Worm (Caenorhabditis elegans) whole organism, early embryonic: ENCODE results near the gene lgc-42.

Experiments used
- B0310.2 ChIP-seq: sonication (generic microtip); optimal IDR thresholded peaks from 2 replicates; lab custom pipeline; 2016; ENCODE audit warnings: mild to moderate bottlenecking, missing genetic modification characterization, missing compliant biosample characterization
- F13C5.2 ChIP-seq: sonication (generic microtip); optimal IDR thresholded peaks from 2 replicates; lab custom pipeline; 2017; ENCODE audit warnings: mild to moderate bottlenecking, missing genetic modification characterization, inconsistent platforms, missing compliant biosample characterization
- aly-1 ChIP-seq: sonication (generic microtip); optimal IDR thresholded peaks from 2 replicates; lab custom pipeline; 2016; ENCODE audit warnings: missing genetic modification characterization, missing compliant biosample characterization
- ama-1 ChIP-seq: fragments of 150-350 bp; optimal IDR thresholded peaks from 2 replicates; lab custom pipeline; 2014
- ceh-13 ChIP-seq: fragments of 200-800 bp; sonication (Bioruptor generic); optimal IDR thresholded peaks from 2 replicates; lab custom pipeline; 2018; ENCODE audit warnings: mild to moderate bottlenecking, missing genetic modification characterization, missing compliant biosample characterization
- ceh-36 ChIP-seq: sonication (generic microtip); optimal IDR thresholded peaks from 2 replicates; lab custom pipeline; 2016; ENCODE audit warnings: missing genetic modification characterization, inconsistent platforms, missing compliant biosample characterization
- ets-7 ChIP-seq: sonication (generic microtip); optimal IDR thresholded peaks from 2 replicates; lab custom pipeline; 2016; ENCODE audit warnings: missing genotype, missing genetic modification characterization, missing compliant biosample characterization
- flt-1 ChIP-seq: fragments of 200-800 bp; sonication (Bioruptor generic); IDR thresholded peaks from 2 replicates; pipeline ENCODE4 v1.3.6; 2022; ENCODE audit warnings: missing genetic modification characterization, missing compliant biosample characterization
- hmbx-1 ChIP-seq: sonication (generic microtip); optimal IDR thresholded peaks from 2 replicates; lab custom pipeline; 2016; ENCODE audit warnings: mild to moderate bottlenecking, missing genetic modification characterization, missing compliant biosample characterization
- hmg-4 ChIP-seq: fragments of 200-800 bp; sonication (Bioruptor generic); optimal IDR thresholded peaks from 2 replicates; lab custom pipeline; 2018; ENCODE audit warnings: mild to moderate bottlenecking, missing genetic modification characterization, missing compliant biosample characterization
- hnd-1 ChIP-seq: sonication (generic microtip); optimal IDR thresholded peaks from 2 replicates; lab custom pipeline; 2016; ENCODE audit warnings: missing genetic modification characterization, missing compliant biosample characterization
- pes-1 ChIP-seq: fragments of 200-800 bp; sonication (Bioruptor generic); IDR thresholded peaks from 2 replicates; pipeline ENCODE4 v1.3.6; 2022; ENCODE audit warnings: missing genetic modification reagents, missing genetic modification characterization, missing compliant biosample characterization
- scrt-1 ChIP-seq: fragments of 200-800 bp; sonication (Bioruptor generic); IDR thresholded peaks from 2 replicates; pipeline ENCODE4 v1.3.6; 2022; ENCODE audit warnings: missing genetic modification characterization, missing compliant biosample characterization
- sea-1 ChIP-seq: fragments of 200-800 bp; sonication (Bioruptor generic); conservative IDR thresholded peaks from 2 replicates; pipeline ENCODE4 v1.3.6; 2022; ENCODE audit warnings: missing genetic modification characterization, missing compliant biosample characterization
- tbx-11 ChIP-seq: fragments of 200-800 bp; sonication (Bioruptor generic); IDR thresholded peaks from 2 replicates; pipeline ENCODE4 v1.3.6; 2022; ENCODE audit warnings: missing genetic modification characterization, missing compliant biosample characterization
- tbx-37 ChIP-seq: fragments of 200-800 bp; sonication (Bioruptor generic); conservative IDR thresholded peaks from 2 replicates; pipeline ENCODE4 v1.3.6; 2022; ENCODE audit warnings: missing genetic modification reagents, missing genetic modification characterization, missing compliant biosample characterization
- tra-4 ChIP-seq: sonication (generic microtip); optimal IDR thresholded peaks from 2 replicates; lab custom pipeline; 2017; ENCODE audit warnings: missing genetic modification characterization, missing compliant biosample characterization

lgc-42 gene

DNA sequence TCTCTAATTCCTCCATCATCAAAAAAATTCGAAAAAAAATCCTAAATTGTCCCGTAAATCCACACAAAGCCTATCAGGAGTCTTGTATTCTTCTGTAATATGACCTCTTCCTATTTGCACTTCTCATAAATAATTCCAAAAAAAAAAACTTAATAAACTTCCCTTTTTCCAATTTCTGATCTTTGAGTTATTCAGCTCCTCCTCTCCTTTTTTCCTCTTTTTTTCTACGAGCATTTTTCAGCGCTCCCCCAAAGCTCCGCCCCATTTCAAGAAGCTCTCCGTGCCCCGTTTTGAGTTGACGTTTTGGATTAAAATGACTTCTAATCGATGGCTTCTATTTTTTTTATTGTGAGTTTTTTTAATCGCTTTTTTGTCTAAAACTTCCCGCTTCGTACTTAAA lies at the start of gene lgc-42:
lgc-42 (plus strand) TSS at position 301 of the 400 bp plus-strand sequence.
- no peak for TF ChIP-seq pes-1 (GFP tag; lab: Robert Waterston, UW)
- TF ChIP-seq F13C5.2 (tag; lab: Kevin White, UChicago) = no peak
- no peak for TF ChIP-seq sea-1 (GFP tag; lab: Robert Waterston, UW)
- TF ChIP-seq scrt-1 = no peak
- no peak for TF ChIP-seq tbx-37
- no peak for TF ChIP-seq hnd-1 (tag; lab: Kevin White, UChicago)
- no peak for TF ChIP-seq ceh-13 (GFP tag; lab: Kevin White, UChicago)
- TF ChIP-seq flt-1 (GFP tag; lab: Robert Waterston, UW) = no peak
- TF ChIP-seq ets-7 (tag; lab: Kevin White, UChicago) = no peak
- TF ChIP-seq B0310.2 (tag; lab: Kevin White, UChicago) = no peak

DNA sequence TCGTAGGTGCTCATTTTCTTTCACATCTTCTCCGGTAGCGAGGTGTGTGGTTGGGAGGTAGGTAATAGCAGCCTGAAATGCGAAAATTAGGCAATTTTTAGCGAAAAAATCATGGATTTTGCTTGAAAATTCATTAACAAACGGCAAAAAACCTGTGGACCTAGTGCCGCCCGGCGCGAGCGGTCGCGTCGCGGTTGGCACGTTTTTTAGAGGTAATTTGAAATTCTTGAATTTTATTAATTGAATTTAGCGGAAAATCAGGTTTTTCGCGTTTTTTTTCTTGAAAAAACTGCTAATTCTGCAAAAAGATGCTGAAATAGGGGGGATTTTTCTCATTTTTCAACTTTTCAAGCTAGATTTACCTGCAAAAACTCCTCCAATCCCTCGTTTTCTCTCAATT lies 48.3 kb upstream of the lgc-42 start:
- no peak for TF ChIP-seq hmbx-1
- no peak for TF ChIP-seq tra-4 (tag; lab: Kevin White, UChicago)
- no peak for TF ChIP-seq B0310.2 (tag; lab: Kevin White, UChicago)
- no peak for TF ChIP-seq sea-1 (GFP tag; lab: Robert Waterston, UW)
- TF ChIP-seq flt-1 (GFP tag; lab: Robert Waterston, UW) = no peak
- TF ChIP-seq ceh-36 (tag; lab: Kevin White, UChicago) = no peak
- no peak for TF ChIP-seq ama-1 (lab: Kevin White, UChicago)
- TF ChIP-seq hnd-1 (tag; lab: Kevin White, UChicago) = no peak
- no peak for TF ChIP-seq ceh-13 (GFP tag; lab: Kevin White, UChicago)
- TF ChIP-seq F13C5.2 (tag; lab: Kevin White, UChicago) = no peak
- no peak for TF ChIP-seq ets-7 (tag; lab: Kevin White, UChicago)
- no peak for TF ChIP-seq tbx-11 (GFP tag; lab: Robert Waterston, UW)
- no peak for TF ChIP-seq scrt-1
- TF ChIP-seq hmg-4 (GFP tag; lab: Kevin White, UChicago) = no peak

DNA sequence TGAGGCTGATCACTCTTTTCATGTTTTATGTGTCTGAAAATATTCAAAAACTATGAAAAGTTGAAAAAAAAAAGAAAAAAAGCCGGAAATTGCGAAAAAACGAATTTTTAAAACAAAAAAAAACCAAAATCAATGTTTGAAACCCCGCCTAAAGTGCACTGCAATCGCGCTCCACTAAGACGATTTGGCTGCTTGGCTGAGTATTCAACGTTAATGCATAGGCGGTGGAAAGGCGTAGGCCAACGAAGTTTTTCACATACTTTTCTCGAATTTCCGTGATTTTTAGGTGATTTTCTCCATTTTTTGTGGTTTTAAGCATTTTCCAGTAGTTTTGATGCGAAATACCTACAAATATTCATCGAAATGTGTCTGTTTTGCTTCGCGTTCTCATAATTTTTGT lies 47.4 kb upstream of the lgc-42 start, which contains the start of the genes polh-1 and rps-22:
polh-1 (minus strand) TSS at position 34 of the 400 bp plus-strand sequence.
rps-22 (plus strand) TSS at position 300 of the 400 bp plus-strand sequence.
- TF ChIP-seq ets-7 (tag; lab: Kevin White, UChicago) (no peak), tbx-11 (GFP tag; lab: Robert Waterston, UW) (no peak), flt-1 (GFP tag; lab: Robert Waterston, UW) (peak; percentile 55), tra-4 (tag; lab: Kevin White, UChicago) (peak; percentile 3), hmg-4 (GFP tag; lab: Kevin White, UChicago) (peak; percentile 11), F13C5.2 (tag; lab: Kevin White, UChicago) (peak; percentile 75)

DNA sequence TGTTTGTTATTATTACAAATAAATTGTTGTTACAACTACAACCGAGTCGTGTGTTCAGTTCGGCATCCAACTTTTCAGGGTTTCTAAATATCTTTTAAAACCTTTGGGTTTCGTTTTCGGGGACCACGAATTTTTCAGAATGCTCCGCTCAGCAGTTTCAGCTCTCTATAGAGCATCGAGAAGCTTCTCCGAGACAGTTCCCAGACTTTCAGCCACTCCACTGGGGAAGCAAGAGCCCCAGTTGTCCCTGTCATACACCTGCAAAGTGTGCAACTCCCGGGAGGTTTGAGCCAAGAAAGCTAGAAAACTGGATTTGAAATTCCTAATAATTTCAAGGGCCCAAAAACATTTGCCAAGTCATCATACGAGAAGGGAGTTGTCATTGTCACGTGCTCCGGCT lies 46.3 kb upstream of the lgc-42 start, which contains the start of gene F53A3.7:
F53A3.7 (plus strand) TSS at position 139 of the 400 bp plus-strand sequence.
- TF ChIP-seq ceh-13 (GFP tag; lab: Kevin White, UChicago) (no peak), ama-1 (lab: Kevin White, UChicago) (peak; percentile 75), hnd-1 (tag; lab: Kevin White, UChicago) (no peak), tbx-11 (GFP tag; lab: Robert Waterston, UW) (no peak), aly-1 (no peak), flt-1 (GFP tag; lab: Robert Waterston, UW) (no peak)

DNA sequence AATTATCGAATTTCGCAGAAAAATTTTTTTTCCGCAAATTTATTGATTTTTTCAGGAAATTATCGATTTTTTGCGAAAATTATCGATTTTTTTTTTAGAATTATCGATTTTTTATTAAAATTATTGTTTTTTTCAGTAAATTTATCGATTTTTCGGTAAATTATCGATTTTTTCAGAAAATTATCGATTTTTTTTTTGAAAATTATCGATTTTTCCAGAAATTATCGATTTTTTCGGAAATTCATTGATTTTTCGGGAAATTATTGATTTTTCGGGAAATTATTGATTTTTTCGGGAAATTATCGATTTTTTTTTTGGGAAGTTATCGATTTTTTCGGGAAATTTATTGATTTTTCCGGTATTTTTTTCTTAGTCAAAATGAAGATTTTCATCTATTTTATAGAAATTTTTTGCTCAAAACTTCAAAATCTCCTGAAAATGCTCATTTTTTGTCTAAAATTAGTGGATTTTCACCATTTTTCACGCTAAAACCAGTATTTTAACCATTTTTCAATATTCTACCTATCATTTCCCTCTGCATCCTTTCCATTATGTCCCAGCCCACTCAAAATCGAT lies 42.1 kb upstream of the lgc-42 start:
- TF ChIP-seq aly-1 (no peak), flt-1 (GFP tag; lab: Robert Waterston, UW) (no peak), hmg-4 (GFP tag; lab: Kevin White, UChicago) (no peak), scrt-1 (no peak), tbx-11 (GFP tag; lab: Robert Waterston, UW) (no peak)

DNA sequence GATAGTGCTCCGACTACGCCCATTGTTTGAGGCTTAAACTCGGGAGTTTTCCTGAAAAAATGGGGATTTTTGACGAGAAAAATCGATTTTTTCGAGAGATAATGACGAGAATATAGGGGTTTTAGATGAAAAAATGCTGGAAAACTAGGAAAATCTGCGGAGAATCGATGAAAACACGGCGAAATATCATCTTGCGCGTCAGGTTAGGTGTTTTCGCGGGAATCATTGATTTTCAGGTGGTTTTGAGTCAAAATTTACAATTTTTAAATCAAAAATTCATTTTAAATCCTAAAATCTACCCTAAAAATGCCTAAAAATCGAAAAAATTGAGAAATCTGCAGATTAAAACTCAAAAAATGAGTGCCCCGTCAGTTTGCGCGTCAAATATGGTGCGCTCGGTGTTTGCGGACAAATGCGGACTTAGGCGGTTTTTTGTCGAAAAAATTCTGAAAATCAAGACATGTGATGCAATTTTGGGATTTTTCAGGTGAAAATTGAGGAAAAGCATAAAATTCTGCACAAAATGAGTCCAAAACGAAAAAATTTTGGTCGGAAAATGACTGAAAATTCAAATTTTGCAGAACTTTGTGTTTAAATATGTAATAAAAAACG lies 35.7 kb upstream of the lgc-42 start, which contains the start of gene mboa-6:
mboa-6 (minus strand) TSS at position 51 of the 612 bp plus-strand sequence.
- no peak for TF ChIP-seq aly-1
- peak; percentile 10 for TF ChIP-seq F13C5.2 (tag; lab: Kevin White, UChicago)

DNA sequence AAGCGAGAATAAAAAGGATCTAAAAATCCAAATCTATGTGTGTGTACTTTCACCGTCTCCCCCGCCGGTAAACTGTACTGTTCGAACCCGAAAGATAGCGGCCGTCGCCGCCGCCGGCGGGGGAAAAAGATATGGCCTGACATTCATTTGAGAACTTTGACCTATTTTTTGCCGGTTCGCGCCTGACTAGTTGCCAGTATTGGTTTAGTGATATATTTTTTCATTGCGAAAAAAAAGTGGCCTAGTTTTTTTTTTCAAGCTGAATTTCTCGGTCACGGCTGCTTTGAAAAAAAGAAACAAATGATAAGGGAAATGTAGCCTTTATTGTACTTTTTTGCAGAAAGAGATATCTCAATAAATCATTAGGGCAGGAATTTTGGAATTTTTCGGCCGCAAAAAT lies 35.1 kb upstream of the lgc-42 start:
- no peak for TF ChIP-seq scrt-1
- TF ChIP-seq tbx-11 (GFP tag; lab: Robert Waterston, UW) = no peak
- no peak for TF ChIP-seq flt-1 (GFP tag; lab: Robert Waterston, UW)
- TF ChIP-seq B0310.2 (tag; lab: Kevin White, UChicago) = no peak
- no peak for TF ChIP-seq tra-4 (tag; lab: Kevin White, UChicago)
- no peak for TF ChIP-seq hmg-4 (GFP tag; lab: Kevin White, UChicago)
- TF ChIP-seq sea-1 (GFP tag; lab: Robert Waterston, UW) = no peak
- TF ChIP-seq tbx-37 = no peak

DNA sequence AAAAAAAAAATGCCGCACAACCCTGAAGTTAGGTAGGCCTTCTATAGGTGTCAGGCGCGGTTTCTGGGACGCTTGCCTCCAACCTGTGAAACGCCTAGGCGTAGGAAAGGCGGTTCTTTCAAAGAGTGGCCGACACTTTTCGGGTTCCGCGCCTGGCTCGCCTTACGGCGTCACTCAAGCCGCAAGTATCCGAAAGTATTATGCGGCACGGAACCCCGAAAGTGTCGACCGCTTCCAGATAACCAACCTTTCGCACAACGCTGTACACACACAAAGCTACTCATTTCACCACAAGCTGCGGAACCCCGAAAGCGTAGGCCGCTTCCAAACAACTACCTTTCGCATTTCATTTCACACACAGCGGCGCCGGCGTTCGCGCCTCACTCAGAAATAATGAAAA lies 34.5 kb upstream of the lgc-42 start:
- no peak for TF ChIP-seq ama-1 (lab: Kevin White, UChicago)
- TF ChIP-seq ceh-36 (tag; lab: Kevin White, UChicago) = no peak
- no peak for TF ChIP-seq hnd-1 (tag; lab: Kevin White, UChicago)
- no peak for TF ChIP-seq tbx-11 (GFP tag; lab: Robert Waterston, UW)
- TF ChIP-seq flt-1 (GFP tag; lab: Robert Waterston, UW) = no peak
- TF ChIP-seq ceh-13 (GFP tag; lab: Kevin White, UChicago) = no peak
- no peak for TF ChIP-seq hmg-4 (GFP tag; lab: Kevin White, UChicago)
